Worm (Caenorhabditis elegans) whole organism, L1 larva: ENCODE results near the gene Y53C12A.11.

ENCODE experiments used
- F16B12.6 ChIP-seq: fragments of 150-350 bp; optimal IDR thresholded peaks from 2 replicates; lab custom pipeline; 2014; ENCODE audit warnings: missing biosample characterization, missing genetic modification characterization
- Y116A8C.19 ChIP-seq: sonication (generic microtip); optimal IDR thresholded peaks from 2 replicates; lab custom pipeline; 2016; ENCODE audit warnings: missing compliant biosample characterization, missing genetic modification characterization, borderline replicate concordance
- blmp-1 ChIP-seq: fragments of 150-350 bp; optimal IDR thresholded peaks from 2 replicates; lab custom pipeline; 2014; ENCODE audit warnings: missing biosample characterization, missing genetic modification characterization
- ceh-82 ChIP-seq, 3 experiments: fragments of 150-350 bp in 1 of 3; sonication (generic microtip) in 2 of 3; optimal IDR thresholded peaks; 2 replicates each; lab custom pipeline; 2014 to 2017; ENCODE audit warnings: missing biosample characterization in 3 of 3, missing genetic modification characterization in 3 of 3
- ceh-90 ChIP-seq: sonication (generic microtip); optimal IDR thresholded peaks from 2 replicates; lab custom pipeline; 2016; ENCODE audit warnings: missing genetic modification characterization, missing compliant biosample characterization
- dpl-1 ChIP-seq, 3 experiments: fragments of 150-350 bp in 2 of 3; sonication (generic microtip) in 1 of 3; optimal IDR thresholded peaks; 2 replicates each; lab custom pipeline; 2014 to 2017; ENCODE audit warnings: missing biosample characterization in 3 of 3, missing genetic modification characterization in 3 of 3, missing genetic modification reagents in 3 of 3
- efl-1 ChIP-seq, 4 experiments: fragments of 150-350 bp; optimal IDR thresholded peaks in 3 of 4; peaks in 1 of 4; 1 replicate in 1 of 4; 2 replicates in 3 of 4; lab custom pipeline; 2014; ENCODE audit warnings: missing biosample characterization in 2 of 4, missing genetic modification characterization in 2 of 4, missing genetic modification reagents in 2 of 4
- efl-3 ChIP-seq: fragments of 200-800 bp; sonication (Bioruptor generic); optimal IDR thresholded peaks from 2 replicates; lab custom pipeline; 2018; ENCODE audit warnings: mild to moderate bottlenecking, missing genetic modification characterization, missing compliant biosample characterization
- ets-5 ChIP-seq: fragments of 200-800 bp; sonication (Bioruptor generic); IDR thresholded peaks from 2 replicates; pipeline ENCODE4 v1.3.6; 2022; ENCODE audit warnings: missing genetic modification characterization, missing compliant biosample characterization
- fkh-10 ChIP-seq: sonication (generic microtip); optimal IDR thresholded peaks from 2 replicates; lab custom pipeline; 2017; ENCODE audit warnings: missing biosample characterization, missing genetic modification reagents, missing genetic modification characterization
- fos-1 ChIP-seq: fragments of 150-350 bp; optimal IDR thresholded peaks from 2 replicates; lab custom pipeline; 2014; ENCODE audit warnings: missing biosample characterization, missing genetic modification characterization
- hlh-17 ChIP-seq: fragments of 200-800 bp; sonication (Bioruptor generic); optimal IDR thresholded peaks from 2 replicates; lab custom pipeline; 2018; ENCODE audit warnings: missing genetic modification characterization, mild to moderate bottlenecking, missing compliant biosample characterization, moderate library complexity, borderline replicate concordance
- hpl-2 ChIP-seq: fragments of 150-350 bp; optimal IDR thresholded peaks from 2 replicates; lab custom pipeline; 2014; ENCODE audit warnings: missing biosample characterization, missing genetic modification reagents, missing genetic modification characterization
- isw-1 ChIP-seq: fragments of 200-800 bp; sonication (Bioruptor generic); IDR thresholded peaks from 2 replicates; pipeline ENCODE4 v1.3.6; 2022; ENCODE audit warnings: missing genetic modification characterization, missing compliant biosample characterization
- jun-1 ChIP-seq: fragments of 150-350 bp; optimal IDR thresholded peaks from 2 replicates; lab custom pipeline; 2014; ENCODE audit warnings: missing biosample characterization, missing genetic modification reagents, missing genetic modification characterization
- lin-14 ChIP-seq: fragments of 200-800 bp; sonication (Bioruptor generic); optimal IDR thresholded peaks from 2 replicates; lab custom pipeline; 2018; ENCODE audit warnings: mild to moderate bottlenecking, missing genetic modification characterization, moderate library complexity, missing compliant biosample characterization
- lin-35 ChIP-seq, 2 experiments: fragments of 150-350 bp; optimal IDR thresholded peaks; 2 replicates each; lab custom pipeline; 2014; ENCODE audit warnings: missing biosample characterization in 2 of 2, missing genetic modification characterization in 2 of 2, missing genetic modification reagents in 2 of 2
- lir-3 ChIP-seq: sonication (generic microtip); optimal IDR thresholded peaks from 2 replicates; lab custom pipeline; 2016; ENCODE audit warnings: mild to moderate bottlenecking, missing genetic modification characterization, moderate library complexity, missing compliant biosample characterization; ENCODE audit not compliant: poor library complexity
- lsy-2 ChIP-seq, 2 experiments: fragments of 150-350 bp; optimal IDR thresholded peaks; 2 replicates each; lab custom pipeline; 2014; ENCODE audit warnings: missing biosample characterization in 2 of 2, missing genetic modification characterization in 2 of 2
- nhr-11 ChIP-seq: fragments of 150-350 bp; optimal IDR thresholded peaks from 2 replicates; lab custom pipeline; 2014; ENCODE audit warnings: missing biosample characterization, missing genetic modification characterization
- nhr-12 ChIP-seq: sonication (generic microtip); optimal IDR thresholded peaks from 2 replicates; lab custom pipeline; 2017; ENCODE audit warnings: missing biosample characterization, missing genetic modification characterization
- nhr-19 ChIP-seq: fragments of 200-800 bp; sonication (Bioruptor generic); conservative IDR thresholded peaks from 2 replicates; pipeline ENCODE4 v1.3.6; 2022; ENCODE audit warnings: missing genetic modification characterization, missing compliant biosample characterization
- nhr-71 ChIP-seq: sonication (generic microtip); optimal IDR thresholded peaks from 2 replicates; lab custom pipeline; 2016; ENCODE audit warnings: mild to moderate bottlenecking, missing genetic modification characterization, moderate library complexity, missing compliant biosample characterization
- nhr-76 ChIP-seq: sonication (generic microtip); optimal IDR thresholded peaks from 2 replicates; lab custom pipeline; 2017; ENCODE audit warnings: missing biosample characterization, missing genetic modification characterization
- nhr-77 ChIP-seq: fragments of 150-350 bp; optimal IDR thresholded peaks from 2 replicates; lab custom pipeline; 2014; ENCODE audit warnings: missing biosample characterization, missing genetic modification characterization
- nhr-84 ChIP-seq: sonication (generic microtip); optimal IDR thresholded peaks from 2 replicates; lab custom pipeline; 2017; ENCODE audit warnings: missing biosample characterization, missing genetic modification characterization
- nhr-90 ChIP-seq: sonication (generic microtip); optimal IDR thresholded peaks from 2 replicates; lab custom pipeline; 2016; ENCODE audit warnings: mild to moderate bottlenecking, missing genetic modification characterization, missing compliant biosample characterization; ENCODE audit not compliant: poor library complexity
- pag-3 ChIP-seq: sonication (generic microtip); optimal IDR thresholded peaks from 2 replicates; lab custom pipeline; 2017; ENCODE audit warnings: missing genetic modification characterization, mild to moderate bottlenecking, missing compliant biosample characterization, antibody characterized with exemption, borderline replicate concordance; ENCODE audit not compliant: insufficient read depth
- skn-1 ChIP-seq: fragments of 150-350 bp; optimal IDR thresholded peaks from 2 replicates; lab custom pipeline; 2014; ENCODE audit warnings: missing biosample characterization, missing genetic modification characterization
- snpc-4 ChIP-seq: fragments of 150-350 bp; optimal IDR thresholded peaks from 2 replicates; lab custom pipeline; 2014; ENCODE audit warnings: missing biosample characterization, missing genetic modification characterization
- snu-23 ChIP-seq: sonication (generic microtip); optimal IDR thresholded peaks from 2 replicates; lab custom pipeline; 2016; ENCODE audit warnings: missing genetic modification characterization, missing compliant biosample characterization
- sox-4 ChIP-seq: sonication (generic microtip); optimal IDR thresholded peaks from 2 replicates; lab custom pipeline; 2016; ENCODE audit warnings: missing genetic modification characterization, missing compliant biosample characterization
- tlp-1 ChIP-seq: fragments of 150-350 bp; optimal IDR thresholded peaks from 2 replicates; lab custom pipeline; 2014; ENCODE audit warnings: missing biosample characterization, missing genetic modification characterization
- vab-15 ChIP-seq: sonication (generic microtip); optimal IDR thresholded peaks from 2 replicates; lab custom pipeline; 2017; ENCODE audit warnings: missing genotype, mild to moderate bottlenecking, missing genetic modification characterization, missing compliant biosample characterization
- xbp-1 ChIP-seq: sonication (generic microtip); optimal IDR thresholded peaks from 2 replicates; lab custom pipeline; 2016; ENCODE audit warnings: missing genetic modification characterization, missing compliant biosample characterization
- zip-4 ChIP-seq: fragments of 200-800 bp; sonication (Bioruptor generic); optimal IDR thresholded peaks from 2 replicates; lab custom pipeline; 2018; ENCODE audit warnings: mild to moderate bottlenecking, missing genetic modification characterization, moderate library complexity, missing compliant biosample characterization

Gene Y53C12A.11

DNA sequence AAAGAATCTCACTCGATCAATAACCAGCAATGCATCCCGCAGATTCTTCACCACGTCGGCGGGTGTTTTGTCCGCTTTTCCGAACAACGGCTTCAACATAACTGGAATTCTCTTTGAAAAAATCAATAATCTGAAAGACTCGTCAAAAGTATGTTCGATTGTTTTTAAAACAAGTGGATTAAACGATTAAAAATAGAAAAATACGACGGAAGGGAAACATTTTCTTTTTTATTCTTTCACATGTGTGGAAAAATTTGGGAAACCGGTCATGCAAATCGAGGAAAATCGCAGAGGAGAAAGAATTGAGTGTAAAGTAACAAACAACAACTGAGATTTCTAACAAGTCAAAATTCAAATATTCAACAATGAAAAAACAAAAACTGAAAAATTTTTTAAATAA is 14.9 kb downstream of the Y53C12A.11 start, which contains the start of gene mop-25.2:
TSS of gene mop-25.2 (minus strand) at position 101 of the 400 bp plus-strand sequence.
- TF ChIP-seq skn-1: no peak
- no peak for TF ChIP-seq vab-15 (tag; lab: Kevin White, UChicago)
- TF ChIP-seq lsy-2 (tag; optimal IDR thresholded peaks at IDR 0.05; lab: Kevin White, UChicago): no peak
- TF ChIP-seq xbp-1: no peak
- no peak for TF ChIP-seq tlp-1
- no peak for TF ChIP-seq snpc-4 (tag; lab: Kevin White, UChicago)
- TF ChIP-seq efl-1 (optimal IDR thresholded peaks at IDR 0.05; lab: Kevin White, UChicago): no peak
- peak in 1 of 2 experiments; percentile 79 for TF ChIP-seq efl-1 (GFP tag; optimal IDR thresholded peaks at IDR 0.05 in 1 of 2; lab: Kevin White, UChicago)
- no peak for TF ChIP-seq nhr-76 (tag; lab: Kevin White, UChicago)
- TF ChIP-seq, all 84 proteins: peak for 1

DNA sequence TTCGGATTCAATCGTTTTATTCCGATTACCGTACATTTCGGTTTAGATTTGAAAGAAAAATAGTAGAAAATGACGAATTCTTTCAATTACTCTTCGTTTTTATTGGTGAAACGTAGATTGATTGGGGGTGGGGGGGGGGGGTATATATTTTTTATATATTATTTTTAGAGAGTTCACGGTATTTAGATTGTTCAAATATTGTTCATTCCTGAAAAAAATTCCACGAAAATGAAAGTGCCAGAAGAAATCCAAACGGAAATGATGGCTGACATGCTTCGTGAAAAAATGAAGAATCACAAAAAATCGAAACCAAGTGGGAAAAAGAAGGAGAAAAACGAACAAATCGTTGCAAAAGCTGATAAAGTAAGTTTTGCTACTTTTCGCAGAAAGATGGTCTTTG is 18.1 kb downstream of the Y53C12A.11 start, which contains the start of the genes Y53C12A.8 and Y53C12A.7:
TSS of gene Y53C12A.8 (minus strand) at position 101 of the 400 bp plus-strand sequence.
TSS of gene Y53C12A.7 (plus strand) at position 181 of the 400 bp plus-strand sequence.
- TF ChIP-seq nhr-84 (tag; lab: Kevin White, UChicago) (no peak), ets-5 (GFP tag; lab: Robert Waterston, UW) (no peak), nhr-11 (no peak), nhr-90 (tag; lab: Kevin White, UChicago) (no peak), skn-1 (no peak)

DNA sequence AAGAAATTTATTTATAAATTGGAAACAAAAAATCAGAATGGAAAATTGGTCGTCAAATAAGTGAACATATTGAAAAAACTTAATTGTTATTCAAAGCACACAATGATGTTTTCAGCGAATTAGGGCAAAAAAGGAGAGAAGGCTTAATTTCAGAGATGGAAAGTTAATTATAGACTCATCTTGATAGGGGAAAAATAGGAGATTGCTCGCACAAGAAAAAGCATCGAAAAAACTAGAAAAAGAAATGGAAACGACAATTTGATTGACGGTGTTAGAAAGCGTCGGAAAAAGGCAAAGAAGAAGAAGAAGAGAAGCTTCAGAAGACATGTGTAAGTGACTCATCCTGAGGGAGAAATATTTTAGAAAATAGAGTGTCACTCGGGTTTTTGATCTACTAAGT is 22.6 kb downstream of the Y53C12A.11 start:
- no peak for TF ChIP-seq blmp-1 (tag; lab: Kevin White, UChicago)
- TF ChIP-seq snu-23 (GFP tag; lab: Kevin White, UChicago): no peak
- no peak for TF ChIP-seq zip-4 (GFP tag; lab: Kevin White, UChicago)
- TF ChIP-seq ceh-90: no peak
- TF ChIP-seq nhr-77 (tag; lab: Kevin White, UChicago): no peak
- peak; percentile 46 for TF ChIP-seq lin-14 (GFP tag; lab: Kevin White, UChicago)
- no peak for TF ChIP-seq fos-1 (tag; lab: Kevin White, UChicago)
- TF ChIP-seq hpl-2 (GFP tag; lab: Kevin White, UChicago): no peak
- no peak for TF ChIP-seq ceh-82 (tag; optimal IDR thresholded peaks at IDR 0.05; lab: Kevin White, UChicago)
- no peak for TF ChIP-seq lin-35 (GFP tag; optimal IDR thresholded peaks at IDR 0.05; lab: Kevin White, UChicago)
- TF ChIP-seq F16B12.6 (tag; lab: Kevin White, UChicago): no peak
- no peak for TF ChIP-seq Y116A8C.19 (tag; lab: Kevin White, UChicago)
- TF ChIP-seq fkh-10 (GFP tag; lab: Kevin White, UChicago): peak; percentile 43
- no peak for TF ChIP-seq tlp-1

DNA sequence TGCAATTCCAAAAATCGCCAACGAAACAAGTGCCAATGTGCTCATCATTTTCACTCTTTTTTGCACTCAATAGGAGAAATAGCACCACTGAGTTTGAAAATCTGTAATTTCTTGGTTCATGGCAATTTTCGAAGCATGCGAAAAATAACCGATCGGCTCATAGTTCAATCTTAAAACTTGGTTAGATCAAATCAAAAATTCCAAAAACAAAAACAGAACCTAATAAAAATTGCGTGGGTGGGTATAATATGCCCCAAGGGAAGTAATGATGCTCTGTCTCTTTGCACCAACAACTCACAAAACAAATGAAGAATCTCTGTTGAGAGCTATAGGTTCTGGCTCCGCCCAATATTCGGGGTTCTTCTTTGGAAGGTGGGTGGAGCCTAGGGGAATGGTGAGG is 26.7 kb downstream of the Y53C12A.11 start, which contains the start of gene nlp-11:
TSS of gene nlp-11 (minus strand) at position 101 of the 400 bp plus-strand sequence.
- TF ChIP-seq hlh-17: no peak
- TF ChIP-seq nhr-19: no peak
- no peak for TF ChIP-seq vab-15 (tag; lab: Kevin White, UChicago)
- TF ChIP-seq nhr-71 (tag; lab: Kevin White, UChicago): no peak
- TF ChIP-seq isw-1 (GFP tag; lab: Robert Waterston, UW): no peak
- TF ChIP-seq F16B12.6 (tag; lab: Kevin White, UChicago): no peak
- TF ChIP-seq Y116A8C.19 (tag; lab: Kevin White, UChicago): no peak
- no peak for TF ChIP-seq lin-35 (GFP tag; optimal IDR thresholded peaks at IDR 0.05; lab: Kevin White, UChicago)
- no peak for TF ChIP-seq jun-1 (tag; lab: Kevin White, UChicago)
- TF ChIP-seq nhr-90 (tag; lab: Kevin White, UChicago): no peak
- TF ChIP-seq ceh-82 (tag; optimal IDR thresholded peaks at IDR 0.05; lab: Kevin White, UChicago): no peak
- no peak for TF ChIP-seq dpl-1 (GFP tag; optimal IDR thresholded peaks at IDR 0.05; lab: Kevin White, UChicago)
- no peak for TF ChIP-seq sox-4 (tag; lab: Kevin White, UChicago)
- TF ChIP-seq tlp-1: no peak
- TF ChIP-seq lir-3 (tag; lab: Kevin White, UChicago): no peak
- no peak for TF ChIP-seq pag-3 (tag; lab: Kevin White, UChicago)
- TF ChIP-seq nhr-12: no peak
- no peak for TF ChIP-seq zip-4 (GFP tag; lab: Kevin White, UChicago)
- TF ChIP-seq efl-3 (GFP tag; lab: Kevin White, UChicago): no peak
- TF ChIP-seq, all 84 proteins: peak for 0
